Fruit fly (Drosophila melanogaster) whole organism, embryonic: ENCODE data around the gene Mccc1.
A peak's percentile ranks its signal among the peaks of the same experiment; 100 is the strongest.

Experiments used
- Aef1 ChIP-seq: fragments of 200-800 bp; sonication (Bioruptor generic); IDR thresholded peaks from 3 replicates; pipeline ENCODE4 v1.3.6; 2022; ENCODE audit warnings: missing biosample characterization, missing genetic modification characterization
- Atf6 ChIP-seq: fragments of 200-800 bp; sonication (Bioruptor generic); IDR thresholded peaks from 2 replicates; pipeline ENCODE4 v1.3.6; 2022; ENCODE audit warnings: missing biosample characterization, missing genetic modification characterization
- CG11093 ChIP-seq: fragments of 200-800 bp; sonication (Bioruptor generic); IDR thresholded peaks from 3 replicates; pipeline ENCODE4 v1.3.6; 2022; ENCODE audit warnings: missing biosample characterization, missing genetic modification characterization
- CG11247 ChIP-seq: fragments of 200-800 bp; sonication (Bioruptor generic); IDR thresholded peaks from 2 replicates; pipeline ENCODE4 v1.3.6; 2022; ENCODE audit warnings: missing biosample characterization, missing genetic modification characterization
- CG14050 ChIP-seq: fragments of 200-800 bp; sonication (Bioruptor generic); IDR thresholded peaks from 3 replicates; pipeline ENCODE4 v1.3.6; 2022; ENCODE audit warnings: missing biosample characterization, missing genetic modification characterization
- CG14965 ChIP-seq: fragments of 200-800 bp; sonication (Bioruptor generic); optimal IDR thresholded peaks from 2 replicates; lab custom pipeline; 2016; ENCODE audit warnings: missing biosample characterization, missing genetic modification characterization, borderline replicate concordance
- CG15479 ChIP-seq: fragments of 200-800 bp; sonication (Bioruptor generic); optimal IDR thresholded peaks from 3 replicates; lab custom pipeline; 2019; ENCODE audit warnings: missing biosample characterization, mild to moderate bottlenecking, missing genetic modification characterization, moderate library complexity
- CG16779 ChIP-seq: fragments of 200-800 bp; sonication (Bioruptor generic); IDR thresholded peaks from 2 replicates; pipeline ENCODE4 v1.3.6; 2022; ENCODE audit warnings: missing biosample characterization, missing genetic modification characterization
- CG17186 ChIP-seq: fragments of 200-800 bp; sonication (Bioruptor generic); optimal IDR thresholded peaks from 3 replicates; lab custom pipeline; 2017; ENCODE audit warnings: missing biosample characterization, missing genetic modification reagents, missing genetic modification characterization
- CG17359 ChIP-seq: fragments of 200-800 bp; sonication (Bioruptor generic); optimal IDR thresholded peaks from 3 replicates; lab custom pipeline; 2018; ENCODE audit warnings: missing biosample characterization, mild to moderate bottlenecking, missing genetic modification characterization, moderate library complexity
- CG17361 ChIP-seq: fragments of 200-800 bp; sonication (Bioruptor generic); IDR thresholded peaks from 3 replicates; pipeline ENCODE4 v1.3.6; 2022; ENCODE audit warnings: missing biosample characterization, missing genetic modification characterization
- CG18764 ChIP-seq: fragments of 200-800 bp; sonication (Bioruptor generic); optimal IDR thresholded peaks from 3 replicates; lab custom pipeline; 2016; ENCODE audit warnings: missing biosample characterization, missing genetic modification characterization
- CG2120 ChIP-seq: fragments of 200-800 bp; sonication (Bioruptor generic); optimal IDR thresholded peaks from 3 replicates; lab custom pipeline; 2016; ENCODE audit warnings: missing biosample characterization, missing genetic modification characterization
- CG2199 ChIP-seq: fragments of 200-800 bp; sonication (Bioruptor generic); IDR thresholded peaks from 3 replicates; pipeline ENCODE4 v1.3.6; 2022; ENCODE audit warnings: missing biosample characterization, missing genetic modification characterization
- CG30431 ChIP-seq: fragments of 200-800 bp; sonication (Bioruptor generic); optimal IDR thresholded peaks from 2 replicates; lab custom pipeline; 2017; ENCODE audit warnings: missing biosample characterization, missing genetic modification characterization
- CG31441 ChIP-seq: fragments of 200-800 bp; sonication (Bioruptor generic); IDR thresholded peaks from 2 replicates; pipeline ENCODE4 v1.3.6; 2022; ENCODE audit warnings: missing biosample characterization, missing genetic modification characterization
- CG33557 ChIP-seq: fragments of 200-800 bp; sonication (Bioruptor generic); optimal IDR thresholded peaks from 2 replicates; lab custom pipeline; 2019; ENCODE audit warnings: missing biosample characterization, mild to moderate bottlenecking, missing genetic modification characterization, moderate library complexity
- CG34376 ChIP-seq: fragments of 200-800 bp; sonication (Bioruptor generic); optimal IDR thresholded peaks from 2 replicates; lab custom pipeline; 2018; ENCODE audit warnings: missing biosample characterization, mild to moderate bottlenecking, missing genetic modification characterization
- CG34422 ChIP-seq: fragments of 200-800 bp; sonication (Bioruptor generic); IDR thresholded peaks from 3 replicates; pipeline ENCODE4 v1.3.6; 2022; ENCODE audit warnings: missing biosample characterization, missing genetic modification characterization
- CG3847 ChIP-seq: fragments of 200-800 bp; sonication (Bioruptor generic); IDR thresholded peaks from 2 replicates; pipeline ENCODE4 v1.3.6; 2022; ENCODE audit warnings: missing biosample characterization, missing genetic modification characterization
- CG4282 ChIP-seq: fragments of 200-800 bp; sonication (Bioruptor generic); optimal IDR thresholded peaks from 2 replicates; lab custom pipeline; 2016; ENCODE audit warnings: missing biosample characterization, missing genetic modification characterization
- CG4424 ChIP-seq: fragments of 200-800 bp; sonication (Bioruptor generic); optimal IDR thresholded peaks from 3 replicates; lab custom pipeline; 2016; ENCODE audit warnings: missing biosample characterization, missing genetic modification characterization
- CG4854 ChIP-seq: fragments of 200-800 bp; sonication (Bioruptor generic); optimal IDR thresholded peaks from 2 replicates; lab custom pipeline; 2016; ENCODE audit warnings: missing biosample characterization, missing genetic modification characterization, inconsistent platforms
- CG6765 ChIP-seq: fragments of 200-800 bp; sonication (Bioruptor generic); optimal IDR thresholded peaks from 3 replicates; lab custom pipeline; 2017; ENCODE audit warnings: missing biosample characterization, mild to moderate bottlenecking, missing genetic modification characterization
- CG8089 ChIP-seq: fragments of 200-800 bp; sonication (Bioruptor generic); optimal IDR thresholded peaks from 3 replicates; lab custom pipeline; 2016; ENCODE audit warnings: missing biosample characterization, missing genetic modification characterization
- CG8765 ChIP-seq: fragments of 200-800 bp; sonication (Bioruptor generic); IDR thresholded peaks from 2 replicates; pipeline ENCODE4 v1.3.6; 2022; ENCODE audit warnings: missing biosample characterization, missing genetic modification characterization
- CG8944 ChIP-seq: fragments of 200-800 bp; sonication (Bioruptor generic); optimal IDR thresholded peaks from 3 replicates; lab custom pipeline; 2016; ENCODE audit warnings: missing biosample characterization, missing genetic modification characterization
- Camta ChIP-seq: fragments of 200-800 bp; sonication (Bioruptor generic); optimal IDR thresholded peaks from 2 replicates; lab custom pipeline; 2016; ENCODE audit warnings: missing biosample characterization, missing genetic modification characterization
- Drgx ChIP-seq: fragments of 200-800 bp; sonication (Bioruptor generic); IDR thresholded peaks from 2 replicates; pipeline ENCODE4 v1.3.6; 2022; ENCODE audit warnings: missing biosample characterization, missing genetic modification characterization
- Ets65A ChIP-seq: fragments of 200-800 bp; sonication (Bioruptor generic); peaks from one replicate; lab custom pipeline; 2016; ENCODE audit warnings: missing biosample characterization, missing genetic modification characterization
- Lim3 ChIP-seq: fragments of 200-800 bp; sonication (Bioruptor generic); IDR thresholded peaks from 2 replicates; pipeline ENCODE4 v1.3.6; 2022; ENCODE audit warnings: missing biosample characterization, missing genetic modification characterization
- Lpt ChIP-seq: fragments of >200 bp; optimal IDR thresholded peaks from 2 replicates; lab custom pipeline; 2018; ENCODE audit warnings: missing biosample characterization, missing genetic modification characterization
- NfI ChIP-seq: fragments of 200-800 bp; sonication (Bioruptor generic); optimal IDR thresholded peaks from 3 replicates; lab custom pipeline; 2018; ENCODE audit warnings: missing biosample characterization, mild to moderate bottlenecking, missing genetic modification characterization, moderate library complexity
- Sox102F ChIP-seq: fragments of 200-800 bp; sonication (Bioruptor generic); optimal IDR thresholded peaks from 2 replicates; lab custom pipeline; 2018; ENCODE audit warnings: missing biosample characterization, mild to moderate bottlenecking, missing genetic modification characterization, moderate library complexity
- TFAM ChIP-seq: fragments of 200-800 bp; sonication (Bioruptor generic); optimal IDR thresholded peaks from 2 replicates; lab custom pipeline; 2017; ENCODE audit warnings: missing biosample characterization, missing genetic modification characterization, inconsistent platforms
- ato ChIP-seq: fragments of 200-800 bp; sonication (Bioruptor generic); IDR thresholded peaks from 2 replicates; pipeline ENCODE4 v1.3.6; 2022; ENCODE audit warnings: missing biosample characterization, missing genetic modification characterization; ENCODE audit not compliant: partially characterized antibody
- danr ChIP-seq: fragments of 200-800 bp; sonication (Bioruptor generic); IDR thresholded peaks from 2 replicates; pipeline ENCODE4 v1.3.6; 2022; ENCODE audit warnings: missing biosample characterization, missing genetic modification characterization
- ftz-f1 ChIP-seq: fragments of 200-800 bp; sonication (Bioruptor generic); optimal IDR thresholded peaks from 2 replicates; lab custom pipeline; 2016; ENCODE audit warnings: missing biosample characterization, missing genetic modification characterization
- gfzf ChIP-seq: fragments of 200-800 bp; sonication (Bioruptor generic); optimal IDR thresholded peaks from 2 replicates; lab custom pipeline; 2016; ENCODE audit warnings: missing biosample characterization, mild to moderate bottlenecking, missing genetic modification characterization, moderate library complexity
- grau ChIP-seq: fragments of 200-800 bp; optimal IDR thresholded peaks from 3 replicates; lab custom pipeline; 2019; ENCODE audit warnings: missing biosample characterization, mild to moderate bottlenecking, missing genetic modification characterization, moderate library complexity
- ham ChIP-seq: fragments of 200-800 bp; sonication (Bioruptor generic); IDR thresholded peaks from 2 replicates; pipeline ENCODE4 v1.3.6; 2022; ENCODE audit warnings: missing biosample characterization, missing genetic modification characterization
- inv ChIP-seq: fragments of 200-800 bp; sonication (Bioruptor generic); IDR thresholded peaks from 2 replicates; pipeline ENCODE4 v1.3.6; 2022; ENCODE audit warnings: missing biosample characterization, missing genetic modification characterization; ENCODE audit not compliant: partially characterized antibody
- lbe ChIP-seq: fragments of 200-800 bp; sonication (Bioruptor generic); optimal IDR thresholded peaks from 2 replicates; lab custom pipeline; 2016; ENCODE audit warnings: missing biosample characterization, mild to moderate bottlenecking, missing genetic modification characterization
- lmd ChIP-seq: fragments of 200-800 bp; sonication (Bioruptor generic); IDR thresholded peaks from 2 replicates; pipeline ENCODE4 v1.3.6; 2022; ENCODE audit warnings: missing biosample characterization, missing genetic modification characterization
- nerfin-1 ChIP-seq: fragments of 200-800 bp; sonication (Bioruptor generic); optimal IDR thresholded peaks from 3 replicates; lab custom pipeline; 2019; ENCODE audit warnings: missing biosample characterization, mild to moderate bottlenecking, missing genetic modification characterization, moderate library complexity
- phol ChIP-seq: fragments of 200-800 bp; sonication (Bioruptor generic); optimal IDR thresholded peaks from 3 replicates; lab custom pipeline; 2018; ENCODE audit warnings: missing biosample characterization, mild to moderate bottlenecking, missing genetic modification characterization, moderate library complexity
- run ChIP-seq: fragments of 200-800 bp; sonication (Bioruptor generic); optimal IDR thresholded peaks from 3 replicates; lab custom pipeline; 2018; ENCODE audit warnings: missing biosample characterization, mild to moderate bottlenecking, missing genetic modification characterization
- so ChIP-seq: fragments of 200-800 bp; sonication (Bioruptor generic); IDR thresholded peaks from 3 replicates; pipeline ENCODE4 v1.3.6; 2022; ENCODE audit warnings: missing biosample characterization, missing genetic modification characterization
- sug ChIP-seq: fragments of 200-800 bp; optimal IDR thresholded peaks from 2 replicates; lab custom pipeline; 2019; ENCODE audit warnings: missing biosample characterization, mild to moderate bottlenecking, missing genetic modification characterization, moderate library complexity
- trh ChIP-seq: fragments of 200-800 bp; sonication (Bioruptor generic); optimal IDR thresholded peaks from 2 replicates; lab custom pipeline; 2016; ENCODE audit warnings: missing biosample characterization, missing genetic modification characterization
- zf30C ChIP-seq: fragments of 200-800 bp; sonication (Bioruptor generic); optimal IDR thresholded peaks from 3 replicates; lab custom pipeline; 2018; ENCODE audit warnings: missing biosample characterization, mild to moderate bottlenecking, missing genetic modification characterization

Gene Mccc1

dm6 chr3R:31793664-31794417 lies at the start of gene Mccc1, which contains the start of gene Acf (continued):
- no peak for TF ChIP-seq CG33557 (GFP tag; lab: Kevin White, UChicago)
- TF ChIP-seq so (GFP tag; lab: Robert Waterston, UW) = 0 out of 3 replicates have a peak, but pooled peaks have one; percentile 38
- TF ChIP-seq trh (GFP tag; lab: Kevin White, UChicago) = no peak
- TF ChIP-seq CG4424 (GFP tag; lab: Kevin White, UChicago) = peak; percentile 24
- no peak for TF ChIP-seq CG2199 (GFP tag; lab: Robert Waterston, UW)
- no peak for TF ChIP-seq Lim3 (GFP tag; lab: Robert Waterston, UW)
- no peak for TF ChIP-seq CG31441 (GFP tag; lab: Robert Waterston, UW)
- TF ChIP-seq Atf6 (GFP tag; lab: Robert Waterston, UW) = no peak
- TF ChIP-seq nerfin-1 (tag; lab: Kevin White, UChicago) = no peak
- TF ChIP-seq sug (tag; lab: Kevin White, UChicago) = no peak
- TF ChIP-seq Aef1 (GFP tag; lab: Robert Waterston, UW) = peak; percentile 18; the same call in 1 of the 3 replicates
- TF ChIP-seq danr (GFP tag; lab: Robert Waterston, UW) = no peak
- no peak for TF ChIP-seq CG8944 (GFP tag; lab: Kevin White, UChicago)
- TF ChIP-seq Sox102F (GFP tag; lab: Kevin White, UChicago) = no peak
- peak; percentile 91; the same call in 2 of the 3 replicates for TF ChIP-seq CG17361
- peak; percentile 84 for TF ChIP-seq gfzf (GFP tag; lab: Kevin White, UChicago)
- no peak for TF ChIP-seq grau
- no peak for TF ChIP-seq run (tag; lab: Kevin White, UChicago)
- no peak for TF ChIP-seq CG34422 (GFP tag; lab: Robert Waterston, UW)
- TF ChIP-seq ham (GFP tag; lab: Robert Waterston, UW) = no peak
- TF ChIP-seq CG11093 = no peak
- no peak for TF ChIP-seq Ets65A (GFP tag; lab: Kevin White, UChicago)
- TF ChIP-seq inv = no peak; the same call in none of the 2 replicates
- TF ChIP-seq CG34376 = no peak
- TF ChIP-seq CG4854 (GFP tag; lab: Kevin White, UChicago) = no peak
- peak; percentile 55 for TF ChIP-seq CG17186 (GFP tag; lab: Kevin White, UChicago)
- TF ChIP-seq phol (tag; lab: Kevin White, UChicago) = peak; percentile 50
- no peak for TF ChIP-seq CG4282
- no peak for TF ChIP-seq lbe
- no peak for TF ChIP-seq CG14050
- TF ChIP-seq NfI (GFP tag; lab: Kevin White, UChicago) = no peak
- TF ChIP-seq CG30431 (GFP tag; lab: Kevin White, UChicago) = no peak
- TF ChIP-seq lmd (GFP tag; lab: Robert Waterston, UW) = no peak
- peak; percentile 44; the same call in 1 of the 2 replicates for TF ChIP-seq CG3847
- TF ChIP-seq CG15479 (GFP tag; lab: Kevin White, UChicago) = no peak
- TF ChIP-seq Lpt = no peak
- no peak for TF ChIP-seq Drgx
- no peak for TF ChIP-seq CG16779 (GFP tag; lab: Robert Waterston, UW)
- TF ChIP-seq CG8089 (GFP tag; lab: Kevin White, UChicago) = no peak
- no peak for TF ChIP-seq CG17359
- TF ChIP-seq CG11247 (GFP tag; lab: Robert Waterston, UW) = 0 out of 2 replicates have a peak, but pooled peaks have one; percentile 30
- no peak for TF ChIP-seq zf30C (GFP tag; lab: Kevin White, UChicago)
- TF ChIP-seq ftz-f1 (GFP tag; lab: Kevin White, UChicago) = peak; percentile 4
- no peak for TF ChIP-seq CG14965
- no peak for TF ChIP-seq TFAM
- no peak for TF ChIP-seq CG18764 (GFP tag; lab: Kevin White, UChicago)
- peak; percentile 68 for TF ChIP-seq CG2120 (GFP tag; lab: Kevin White, UChicago)
- no peak for TF ChIP-seq CG6765 (GFP tag; lab: Kevin White, UChicago)
- TF ChIP-seq CG8765 = no peak
- TF ChIP-seq Camta = no peak
- peak; percentile 41; the same call in 1 of the 2 replicates for TF ChIP-seq ato
